Fruit fly (Drosophila melanogaster): ENCODE results near the gene CG3868.

dm6 chr3L:14399873-14400272 is 2.7 kb downstream of the CG3868 start:
- TF ChIP-seq CG18764 (GFP tag; optimal IDR thresholded peaks at IDR 0.05), result no peak
- TF ChIP-seq CG18599 (GFP tag; optimal IDR thresholded peaks at IDR 0.05), result no peak
- TF ChIP-seq ERR (GFP tag; optimal IDR thresholded peaks at IDR 0.05), result no peak
- no peak for TF ChIP-seq grau (tag; optimal IDR thresholded peaks at IDR 0.05)
- TF ChIP-seq Lhr (GFP tag; optimal IDR thresholded peaks at IDR 0.05), result no peak
- no peak for TF ChIP-seq kay (GFP tag; optimal IDR thresholded peaks at IDR 0.05)
- TF ChIP-seq odd (GFP tag; optimal IDR thresholded peaks at IDR 0.05), result no peak
- TF ChIP-seq p53 (GFP tag; optimal IDR thresholded peaks at IDR 0.05), result no peak
- no peak for TF ChIP-seq BEAF-32 (GFP tag; optimal IDR thresholded peaks at IDR 0.05)
- no peak for TF ChIP-seq insv (GFP tag; optimal IDR thresholded peaks at IDR 0.05)
- TF ChIP-seq pan (optimal IDR thresholded peaks at IDR 0.05), result no peak
- TF ChIP-seq pan (GFP tag; optimal IDR thresholded peaks at IDR 0.05 in 1 of 2, IDR thresholded peaks at IDR 0.05 in 1 of 2), result no peak
- TF ChIP-seq seq (GFP tag; IDR thresholded peaks at IDR 0.05), result no peak
